Worm (Caenorhabditis elegans): ENCODE data around the gene C44B9.3.

- TF ChIP-seq hmbx-1 (tag; optimal IDR thresholded peaks at IDR 0.05) (no peak), ama-1 (optimal IDR thresholded peaks at IDR 0.05) (no peak), hmg-4 (GFP tag; optimal IDR thresholded peaks at IDR 0.05) (no peak), hnd-1 (tag; optimal IDR thresholded peaks at IDR 0.05) (no peak), F13C5.2 (tag; optimal IDR thresholded peaks at IDR 0.05) (peak; percentile 61), flt-1 (GFP tag; IDR thresholded peaks at IDR 0.05) (no peak), ceh-36 (tag; optimal IDR thresholded peaks at IDR 0.05) (no peak), aly-1 (tag; optimal IDR thresholded peaks at IDR 0.05) (no peak)
Measured at ce11 chrIII:10868653-10869392, 11.2 kb downstream of the C44B9.3 start, which contains the start of the genes cey-4 and vps-50.

All from whole organism, early embryonic.